Worm (Caenorhabditis elegans): Measurements from ENCODE around the gene F37C4.8.
A peak's percentile ranks its signal among the peaks of the same experiment; 100 is the strongest.

Gene F37C4.8

DNA sequence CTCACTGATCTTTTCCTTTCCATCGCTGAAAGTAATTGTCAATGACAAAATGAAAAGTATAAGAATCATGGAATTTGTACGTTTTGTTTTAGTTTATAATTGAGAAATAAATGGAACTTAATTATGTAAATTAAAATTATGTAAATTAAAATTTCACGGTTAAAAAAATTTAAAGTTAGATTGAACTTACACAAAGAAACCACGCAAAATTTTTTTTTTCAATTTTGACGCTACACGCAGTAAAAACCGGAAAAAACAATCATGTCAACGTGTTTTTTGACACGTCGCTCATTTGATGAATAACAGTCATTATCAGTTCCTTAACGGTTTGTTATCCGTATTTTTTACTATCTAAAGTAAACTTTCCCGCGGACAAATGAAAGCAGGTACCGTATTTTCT is at the start of gene F37C4.8, which contains the start of gene oac-23:
Gene F37C4.8 (minus strand): TSS at position 101 of the 400 bp plus-strand sequence.
Gene oac-23 (plus strand): TSS at position 323 of the 400 bp plus-strand sequence.
- TF ChIP-seq aha-1 (tag) (peak; percentile 32), snpc-4 (tag; optimal IDR thresholded peaks at IDR 0.05) (no peak)

DNA sequence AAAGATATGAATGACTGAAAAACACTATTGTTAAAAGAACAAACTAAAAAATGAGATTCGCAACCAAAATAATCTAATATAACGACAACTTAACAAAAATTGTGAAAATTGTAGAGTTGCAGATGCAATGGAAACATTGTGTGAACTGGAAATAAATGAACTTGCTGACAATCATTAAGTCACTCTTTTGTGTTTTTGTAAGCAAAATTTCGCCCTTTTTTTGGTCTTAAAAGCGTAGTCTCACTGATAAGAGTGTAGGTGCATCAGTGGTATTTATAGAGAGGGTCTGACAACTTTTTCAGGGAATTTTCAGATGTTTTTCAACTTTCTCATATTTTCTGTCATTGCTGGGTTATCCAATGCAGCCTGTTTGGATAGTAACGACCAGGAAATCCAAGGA is 45.1 kb upstream of the F37C4.8 start, which contains the start of gene clec-68:
Gene clec-68 (plus strand): TSS at position 301 of the 400 bp plus-strand sequence.
- TF ChIP-seq egl-27 (tag; optimal IDR thresholded peaks at IDR 0.05) (no peak), ceh-44 (GFP tag; IDR thresholded peaks at IDR 0.05) (no peak), nhr-42 (GFP tag; IDR thresholded peaks at IDR 0.05) (no peak), F37D6.2 (tag; optimal IDR thresholded peaks at IDR 0.05) (no peak), aly-2 (tag; optimal IDR thresholded peaks at IDR 0.05) (no peak), zfp-2 (tag; optimal IDR thresholded peaks at IDR 0.05) (no peak), madf-5 (GFP tag; IDR thresholded peaks at IDR 0.05) (no peak)

DNA sequence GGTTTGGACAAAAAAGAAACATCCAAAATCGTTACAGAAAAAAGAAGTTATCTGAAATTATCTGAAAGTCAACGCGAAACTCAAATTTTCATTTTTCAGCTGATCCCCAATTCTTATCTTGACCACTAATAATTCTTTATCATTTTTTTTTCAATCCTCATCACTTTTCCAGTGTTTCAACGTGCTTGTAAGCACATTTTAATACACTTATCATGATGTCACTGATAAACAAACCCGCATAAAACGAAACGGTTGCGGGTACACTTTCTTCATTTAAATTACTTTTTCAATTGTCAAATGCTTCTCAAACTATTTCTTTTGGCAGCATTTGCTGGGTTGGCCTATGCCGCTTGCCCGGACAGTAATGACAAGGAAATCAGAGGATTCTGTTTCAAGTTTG is 40.9 kb upstream of the F37C4.8 start, which contains the start of gene clec-67:
Gene clec-67 (plus strand): TSS at position 268 of the 400 bp plus-strand sequence.
- TF ChIP-seq nhr-237 (tag; optimal IDR thresholded peaks at IDR 0.05) = no peak
- no peak for TF ChIP-seq daf-16 (GFP tag; optimal IDR thresholded peaks at IDR 0.05)
- TF ChIP-seq daf-16 (tag; optimal IDR thresholded peaks at IDR 0.05) = peak; percentile 57
- peak; percentile 9 for TF ChIP-seq nhr-77 (tag; optimal IDR thresholded peaks at IDR 0.05)
- peak; percentile 58 for TF ChIP-seq hlh-11 (tag; optimal IDR thresholded peaks at IDR 0.05)
- peak; percentile 63 for TF ChIP-seq nhr-28 (tag; optimal IDR thresholded peaks at IDR 0.05)
- no peak for TF ChIP-seq nhr-42 (GFP tag; IDR thresholded peaks at IDR 0.05)
- peak; percentile 17 for TF ChIP-seq mxl-3 (GFP tag; optimal IDR thresholded peaks at IDR 0.05)
- TF ChIP-seq pqm-1 (tag; optimal IDR thresholded peaks at IDR 0.05) = peak; percentile 78

DNA sequence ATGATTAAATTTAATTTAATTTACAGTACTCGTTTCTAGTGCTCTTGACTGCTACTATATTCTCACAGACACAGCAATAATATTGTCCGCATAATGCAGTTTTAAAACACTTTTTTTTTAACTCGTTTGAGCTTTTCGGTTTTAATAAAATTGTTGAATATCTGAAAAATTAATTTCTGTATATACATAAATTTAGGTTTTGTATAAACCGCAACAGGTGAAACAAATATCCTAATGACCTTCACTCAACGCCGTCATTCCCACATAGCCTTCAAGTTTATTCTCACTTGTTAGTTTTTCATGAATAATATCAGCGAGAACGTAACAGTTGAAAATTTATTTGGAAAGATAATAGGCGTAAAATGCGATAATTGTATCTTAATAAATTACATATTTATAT is 38.5 kb upstream of the F37C4.8 start, which contains the start of gene srz-19:
Gene srz-19 (plus strand): TSS at position 301 of the 400 bp plus-strand sequence.
- TF ChIP-seq zip-11 (GFP tag; IDR thresholded peaks at IDR 0.05) (no peak), vab-7 (GFP tag; IDR thresholded peaks at IDR 0.05) (no peak), dve-1 (tag; optimal IDR thresholded peaks at IDR 0.05; ENCODE audit: insufficient read depth) (no peak), madf-5 (GFP tag; IDR thresholded peaks at IDR 0.05) (no peak), ceh-28 (tag; optimal IDR thresholded peaks at IDR 0.05) (no peak)

DNA sequence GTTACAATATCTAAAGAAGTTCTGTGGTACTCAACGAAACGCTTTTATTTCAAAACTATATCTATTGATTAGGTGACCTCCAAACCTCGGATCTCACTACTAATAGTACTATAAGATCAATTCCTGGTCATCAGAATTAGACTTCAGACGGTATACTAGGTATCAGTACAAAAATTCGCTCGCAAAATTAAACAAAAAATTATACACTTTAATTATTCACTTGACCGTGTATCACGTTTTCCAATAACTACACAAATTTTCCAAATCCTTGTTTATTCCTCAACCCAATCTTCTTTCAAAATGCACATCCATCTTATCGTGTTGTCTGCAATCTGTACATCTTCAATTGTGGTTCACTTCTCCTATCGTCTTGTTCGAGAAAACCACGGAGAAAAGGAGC is 37.1 kb upstream of the F37C4.8 start, which contains the start of gene F56D6.23:
Gene F56D6.23 (plus strand): TSS at position 301 of the 400 bp plus-strand sequence.
- TF ChIP-seq skn-1 (tag; optimal IDR thresholded peaks at IDR 0.05) = no peak
- no peak for TF ChIP-seq php-3 (GFP tag; IDR thresholded peaks at IDR 0.05)
- no peak for TF ChIP-seq lin-29 (GFP tag; IDR thresholded peaks at IDR 0.05)
- TF ChIP-seq egl-43 (GFP tag; IDR thresholded peaks at IDR 0.05) = no peak
- TF ChIP-seq D1046.2 (GFP tag; IDR thresholded peaks at IDR 0.05) = no peak
- no peak for TF ChIP-seq dmd-8 (GFP tag; IDR thresholded peaks at IDR 0.05)
- TF ChIP-seq Y5F2A.4 (GFP tag; optimal IDR thresholded peaks at IDR 0.05) = no peak
- no peak for TF ChIP-seq dmd-9 (GFP tag; IDR thresholded peaks at IDR 0.05)
- no peak for TF ChIP-seq mxl-2 (GFP tag; conservative IDR thresholded peaks at IDR 0.05)
- TF ChIP-seq nhr-6 (tag; optimal IDR thresholded peaks at IDR 0.05) = no peak
- TF ChIP-seq Y105C5A.15 (GFP tag; IDR thresholded peaks at IDR 0.05) = no peak

DNA sequence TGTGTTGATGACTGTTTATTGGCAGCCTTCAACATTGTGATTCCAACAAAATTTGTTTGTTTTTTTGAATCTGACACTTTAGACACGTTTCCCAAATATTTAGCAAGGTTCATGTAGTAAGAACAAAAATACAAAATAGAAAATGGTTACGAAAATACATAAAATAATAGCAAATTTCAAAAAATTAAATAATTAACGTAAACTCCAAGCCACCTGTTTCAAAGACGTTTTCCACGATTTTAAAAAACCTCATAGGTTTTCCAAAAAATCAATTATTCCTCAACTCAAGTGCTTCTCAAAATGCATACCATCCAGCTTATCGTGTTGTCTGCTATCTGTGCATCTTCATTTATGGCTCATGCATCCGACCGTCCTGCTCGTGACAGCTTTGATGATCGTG is 36.4 kb upstream of the F37C4.8 start, which contains the start of gene F56D6.14:
Gene F56D6.14 (plus strand): TSS at position 301 of the 400 bp plus-strand sequence.
- peak in 1 of 2 experiments; percentile 73 for TF ChIP-seq unc-62 (GFP tag; optimal IDR thresholded peaks at IDR 0.05 in 1 of 2)
- no peak for TF ChIP-seq unc-62 (tag; optimal IDR thresholded peaks at IDR 0.05)
- TF ChIP-seq F26F4.8 (GFP tag; conservative IDR thresholded peaks at IDR 0.05) = no peak
- no peak for TF ChIP-seq lin-13 (GFP tag; optimal IDR thresholded peaks at IDR 0.05)
- no peak for TF ChIP-seq lin-1 (GFP tag; IDR thresholded peaks at IDR 0.05)
- no peak for TF ChIP-seq lir-3 (tag; optimal IDR thresholded peaks at IDR 0.05)

Data from whole organism, L4 larva.